In the genomic region with DNA sequence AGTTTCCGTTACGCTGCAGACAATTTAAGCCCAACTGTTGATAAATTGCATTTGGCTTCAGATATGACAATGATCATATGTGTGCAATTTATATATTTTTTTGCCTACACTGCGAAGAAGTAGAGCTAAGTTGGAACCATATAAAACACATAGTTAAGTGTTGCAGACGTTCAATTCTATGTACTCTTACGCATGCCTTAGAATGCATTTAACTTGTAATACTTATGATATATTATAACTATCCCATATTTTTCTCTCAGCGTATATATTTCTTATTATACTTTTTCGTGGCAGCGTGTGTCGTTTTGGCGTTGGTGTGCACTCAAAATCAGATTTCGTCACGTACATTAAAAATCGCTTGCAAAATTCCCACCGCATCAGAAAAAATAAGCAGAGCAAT, we compare ENCODE assay signal across 1 fruit fly cellular context.
TF ChIP-seq lines count a peak whose summit lies in the region.

No protein-coding gene starts in this region.

TF ChIP-seq in whole organism, embryonic, 481 proteins besides CTCF, POLR2A, EP300 and RAD21 (continued from another document):
- TF ChIP-seq Ada2b (GFP tag; IDR thresholded peaks at IDR 0.05; lab: Robert Waterston, UW), result peak; percentile 30; the same call in 1 of the 2 replicates
- TF ChIP-seq ci (GFP tag; IDR thresholded peaks at IDR 0.05; lab: Robert Waterston, UW), result peak; percentile 52; the same call in 1 of the 3 replicates
- TF ChIP-seq Dll (GFP tag; IDR thresholded peaks at IDR 0.05; lab: Robert Waterston, UW; ENCODE audit: partially characterized antibody), result no peak
- TF ChIP-seq ind (GFP tag; optimal IDR thresholded peaks at IDR 0.05; lab: Kevin White, UChicago), result peak; percentile 38
- TF ChIP-seq phol (tag; optimal IDR thresholded peaks at IDR 0.05; lab: Kevin White, UChicago), result no peak
- peak; percentile 39 for TF ChIP-seq unpg (GFP tag; optimal IDR thresholded peaks at IDR 0.05; lab: Kevin White, UChicago)
- peak; percentile 55; the same call in 1 of the 3 replicates for TF ChIP-seq dysf (GFP tag; IDR thresholded peaks at IDR 0.05; lab: Robert Waterston, UW)
- TF ChIP-seq CG12104 (GFP tag; optimal IDR thresholded peaks at IDR 0.05; lab: Kevin White, UChicago), result no peak
- TF ChIP-seq Gug (GFP tag; IDR thresholded peaks at IDR 0.05; lab: Robert Waterston, UW), result 0 out of 4 replicates have a peak, but pooled peaks have one; percentile 15
- TF ChIP-seq CG6765 (GFP tag; optimal IDR thresholded peaks at IDR 0.05; lab: Kevin White, UChicago), result no peak
- TF ChIP-seq CG6272 (GFP tag; IDR thresholded peaks at IDR 0.05; lab: Robert Waterston, UW), result no peak
- peak in 1 of 2 experiments; percentile 35 for TF ChIP-seq dpn (GFP tag; optimal IDR thresholded peaks at IDR 0.05; lab: Kevin White, UChicago)
- peak; percentile 33; the same call in 1 of the 2 replicates for TF ChIP-seq ranshi (GFP tag; IDR thresholded peaks at IDR 0.05; lab: Robert Waterston, UW)
- TF ChIP-seq CG10366 (GFP tag; IDR thresholded peaks at IDR 0.05; lab: Robert Waterston, UW), result peak; percentile 33; the same call in 1 of the 2 replicates
- no peak for TF ChIP-seq CG5245 (GFP tag; optimal IDR thresholded peaks at IDR 0.05; lab: Kevin White, UChicago)
- no peak for TF ChIP-seq CG11696 (GFP tag; IDR thresholded peaks at IDR 0.05; lab: Robert Waterston, UW)
- TF ChIP-seq lilli (GFP tag; optimal IDR thresholded peaks at IDR 0.05; lab: Kevin White, UChicago), result peak; percentile 21
- peak; percentile 19; the same call in 1 of the 2 replicates for TF ChIP-seq Xrp1 (GFP tag; IDR thresholded peaks at IDR 0.05; lab: Robert Waterston, UW)
- no peak for TF ChIP-seq NK7.1 (GFP tag; optimal IDR thresholded peaks at IDR 0.05; lab: Kevin White, UChicago)
- TF ChIP-seq tgo (GFP tag; IDR thresholded peaks at IDR 0.05; lab: Robert Waterston, UW), result peak; percentile 48; the same call in 1 of the 3 replicates
- TF ChIP-seq CG32772 (GFP tag; IDR thresholded peaks at IDR 0.05; lab: Robert Waterston, UW), result no peak
- TF ChIP-seq Sox102F (GFP tag; optimal IDR thresholded peaks at IDR 0.05; lab: Kevin White, UChicago), result peak; percentile 55
- TF ChIP-seq en (GFP tag; optimal IDR thresholded peaks at IDR 0.05; lab: Kevin White, UChicago), result no peak
- no peak for TF ChIP-seq croc (GFP tag; conservative IDR thresholded peaks at IDR 0.05; lab: Robert Waterston, UW)
- TF ChIP-seq row (GFP tag; IDR thresholded peaks at IDR 0.05; lab: Robert Waterston, UW), result peak; percentile 50; the same call in 1 of the 3 replicates
- TF ChIP-seq chm (GFP tag; IDR thresholded peaks at IDR 0.05; lab: Robert Waterston, UW), result no peak
- peak; percentile 40 for TF ChIP-seq grau (tag; optimal IDR thresholded peaks at IDR 0.05; lab: Kevin White, UChicago)
- 0 out of 2 replicates have a peak, but pooled peaks have one; percentile 8 for TF ChIP-seq CG14014 (GFP tag; IDR thresholded peaks at IDR 0.05; lab: Robert Waterston, UW)
- peak; percentile 3 for TF ChIP-seq Ssrp (tag; optimal IDR thresholded peaks at IDR 0.05; lab: Kevin White, UChicago)
- TF ChIP-seq esg (GFP tag; conservative IDR thresholded peaks at IDR 0.05; lab: Robert Waterston, UW), result 0 out of 2 replicates have a peak, but pooled peaks have one; percentile 37
- TF ChIP-seq hkb (optimal IDR thresholded peaks at IDR 0.05; lab: Kevin White, UChicago), result no peak
- TF ChIP-seq hkb (GFP tag; IDR thresholded peaks at IDR 0.05; lab: Robert Waterston, UW), result peak; percentile 64
- TF ChIP-seq CG12155 (GFP tag; optimal IDR thresholded peaks at IDR 0.05; lab: Kevin White, UChicago), result peak; percentile 9
- TF ChIP-seq CG11504 (tag; optimal IDR thresholded peaks at IDR 0.05; lab: Kevin White, UChicago), result peak; percentile 47
- peak; percentile 44; the same call in 1 of the 3 replicates for TF ChIP-seq CG11695 (GFP tag; IDR thresholded peaks at IDR 0.05; lab: Robert Waterston, UW)
- TF ChIP-seq trh (GFP tag; optimal IDR thresholded peaks at IDR 0.05; lab: Kevin White, UChicago), result no peak
- TF ChIP-seq so (GFP tag; IDR thresholded peaks at IDR 0.05; lab: Robert Waterston, UW), result peak; percentile 52; the same call in 1 of the 3 replicates
- peak; percentile 16; the same call in 1 of the 2 replicates for TF ChIP-seq E2f2 (GFP tag; IDR thresholded peaks at IDR 0.05; lab: Robert Waterston, UW)
- peak; percentile 5 for TF ChIP-seq CG2712 (tag; optimal IDR thresholded peaks at IDR 0.05; lab: Kevin White, UChicago)
- TF ChIP-seq CG12659 (GFP tag; optimal IDR thresholded peaks at IDR 0.05; lab: Kevin White, UChicago), result peak; percentile 4
- TF ChIP-seq CG8290 (GFP tag; optimal IDR thresholded peaks at IDR 0.05; lab: Kevin White, UChicago), result no peak
- TF ChIP-seq CG8290 (tag; optimal IDR thresholded peaks at IDR 0.05; lab: Kevin White, UChicago), result peak in 1 of 2 experiments; percentile 38
- peak; percentile 43 for TF ChIP-seq lab (GFP tag; optimal IDR thresholded peaks at IDR 0.05; lab: Kevin White, UChicago)
- TF ChIP-seq Oli (tag; optimal IDR thresholded peaks at IDR 0.05; lab: Kevin White, UChicago), result peak; percentile 54
- TF ChIP-seq caup (GFP tag; optimal IDR thresholded peaks at IDR 0.05; lab: Kevin White, UChicago; ENCODE audit: severe bottlenecking), result peak; percentile 5
- 0 out of 3 replicates have a peak, but pooled peaks have one; percentile 25 for TF ChIP-seq Aef1 (GFP tag; IDR thresholded peaks at IDR 0.05; lab: Robert Waterston, UW)
- no peak for TF ChIP-seq Mrtf (GFP tag; IDR thresholded peaks at IDR 0.05; lab: Robert Waterston, UW)
- TF ChIP-seq CG10209 (GFP tag; optimal IDR thresholded peaks at IDR 0.05; lab: Kevin White, UChicago), result peak; percentile 30
- TF ChIP-seq CG31441 (GFP tag; IDR thresholded peaks at IDR 0.05; lab: Robert Waterston, UW), result 0 out of 2 replicates have a peak, but pooled peaks have one; percentile 13
- peak; percentile 32 for TF ChIP-seq CG17359 (tag; optimal IDR thresholded peaks at IDR 0.05; lab: Kevin White, UChicago)
- peak; percentile 1 for TF ChIP-seq CG12071 (GFP tag; optimal IDR thresholded peaks at IDR 0.05; lab: Kevin White, UChicago)
- TF ChIP-seq CG11398 (GFP tag; optimal IDR thresholded peaks at IDR 0.05; lab: Kevin White, UChicago), result no peak
- no peak for TF ChIP-seq ara (GFP tag; IDR thresholded peaks at IDR 0.05; lab: Robert Waterston, UW)
- peak; percentile 24 for TF ChIP-seq CG2678 (tag; optimal IDR thresholded peaks at IDR 0.05; lab: Kevin White, UChicago)
- TF ChIP-seq CG17568 (GFP tag; optimal IDR thresholded peaks at IDR 0.05; lab: Kevin White, UChicago), result no peak
- peak; percentile 29; the same call in 1 of the 3 replicates for TF ChIP-seq Dbx (GFP tag; IDR thresholded peaks at IDR 0.05; lab: Robert Waterston, UW)
- peak; percentile 38 for TF ChIP-seq Xbp1 (GFP tag; optimal IDR thresholded peaks at IDR 0.05; lab: Kevin White, UChicago)
- 0 out of 2 replicates have a peak, but pooled peaks have one; percentile 27 for TF ChIP-seq CG4730 (GFP tag; IDR thresholded peaks at IDR 0.05; lab: Robert Waterston, UW)
